Fruit fly (Drosophila melanogaster) whole organism, embryonic: ENCODE measurements around the gene dpp.
A peak's percentile ranks its signal among the peaks of the same experiment; 100 is the strongest.

Experiments used
- B-H1 ChIP-seq: fragments of 200-800 bp; sonication (Bioruptor generic); IDR thresholded peaks from 3 replicates; pipeline ENCODE4 v1.3.6; 2022; ENCODE audit warnings: missing biosample characterization, missing genetic modification characterization
- Bdp1 ChIP-seq: fragments of 200-800 bp; sonication (Bioruptor generic); optimal IDR thresholded peaks from 3 replicates; lab custom pipeline; 2016; ENCODE audit warnings: missing biosample characterization, missing genetic modification characterization
- CG11456 ChIP-seq: fragments of 200-800 bp; sonication (Bioruptor generic); IDR thresholded peaks from 3 replicates; pipeline ENCODE4 v1.3.6; 2022; ENCODE audit warnings: missing biosample characterization, missing genetic modification characterization
- CG12391 ChIP-seq: fragments of 200-800 bp; sonication (Bioruptor generic); optimal IDR thresholded peaks from 3 replicates; lab custom pipeline; 2018; ENCODE audit warnings: missing biosample characterization, mild to moderate bottlenecking, missing genetic modification characterization, moderate library complexity
- CG14860 ChIP-seq: fragments of 200-800 bp; sonication (Bioruptor generic); IDR thresholded peaks from 3 replicates; pipeline ENCODE4 v1.3.6; 2022; ENCODE audit warnings: missing biosample characterization, missing genetic modification characterization; ENCODE audit not compliant: partially characterized antibody
- CG16813 ChIP-seq: fragments of 200-800 bp; sonication (Bioruptor generic); IDR thresholded peaks from 3 replicates; pipeline ENCODE4 v1.3.6; 2022; ENCODE audit warnings: missing biosample characterization, missing genetic modification characterization; ENCODE audit not compliant: partially characterized antibody
- CG4820 ChIP-seq: fragments of 200-800 bp; sonication (Bioruptor generic); optimal IDR thresholded peaks from 3 replicates; lab custom pipeline; 2016; ENCODE audit warnings: missing biosample characterization, missing genetic modification characterization
- CG6689 ChIP-seq: fragments of 200-800 bp; sonication (Bioruptor generic); IDR thresholded peaks from 2 replicates; pipeline ENCODE4 v1.3.6; 2022; ENCODE audit warnings: missing biosample characterization, missing genetic modification characterization
- CG6791 ChIP-seq: fragments of 200-800 bp; sonication (Bioruptor generic); IDR thresholded peaks from 3 replicates; pipeline ENCODE4 v1.3.6; 2022; ENCODE audit warnings: missing biosample characterization, missing genetic modification characterization; ENCODE audit not compliant: partially characterized antibody
- CG7839 ChIP-seq: fragments of 200-800 bp; sonication (Bioruptor generic); optimal IDR thresholded peaks from 3 replicates; lab custom pipeline; 2018; ENCODE audit warnings: missing biosample characterization, mild to moderate bottlenecking, missing genetic modification characterization, moderate library complexity
- CG7963 ChIP-seq: fragments of 200-800 bp; sonication (Bioruptor generic); IDR thresholded peaks from 3 replicates; pipeline ENCODE4 v1.3.6; 2022; ENCODE audit warnings: missing biosample characterization, missing genetic modification characterization; ENCODE audit not compliant: partially characterized antibody
- CG8281 ChIP-seq: fragments of 200-800 bp; sonication (Bioruptor generic); optimal IDR thresholded peaks from 2 replicates; lab custom pipeline; 2018; ENCODE audit warnings: missing biosample characterization, mild to moderate bottlenecking, missing genetic modification characterization, moderate library complexity
- CG8388 ChIP-seq: fragments of 200-800 bp; sonication (Bioruptor generic); optimal IDR thresholded peaks from 2 replicates; lab custom pipeline; 2019; ENCODE audit warnings: missing biosample characterization, mild to moderate bottlenecking, missing genetic modification characterization, moderate library complexity
- CG9727 ChIP-seq: fragments of 200-800 bp; sonication (Bioruptor generic); optimal IDR thresholded peaks from 3 replicates; lab custom pipeline; 2017; ENCODE audit warnings: missing biosample characterization, mild to moderate bottlenecking, missing genetic modification characterization
- D19A ChIP-seq: fragments of 200-800 bp; optimal IDR thresholded peaks from 3 replicates; lab custom pipeline; 2019; ENCODE audit warnings: missing biosample characterization, mild to moderate bottlenecking, missing genetic modification characterization, moderate library complexity
- Dll ChIP-seq: fragments of 200-800 bp; sonication (Bioruptor generic); IDR thresholded peaks from 4 replicates; pipeline ENCODE4 v1.3.6; 2022; ENCODE audit warnings: missing biosample characterization, missing genetic modification characterization; ENCODE audit not compliant: partially characterized antibody
- Eip74EF ChIP-seq, 2 experiments: fragments of 200-800 bp in 1 of 2; fragments of >200 bp in 1 of 2; sonication (Bioruptor generic) in 1 of 2; optimal IDR thresholded peaks; 2 replicates each; lab custom pipeline; 2017 to 2019; ENCODE audit warnings: missing biosample characterization in 2 of 2, missing genetic modification characterization in 2 of 2, mild to moderate bottlenecking in 1 of 2, moderate library complexity in 1 of 2
- HLH4C ChIP-seq: fragments of 200-800 bp; sonication (Bioruptor generic); IDR thresholded peaks from 3 replicates; pipeline ENCODE4 v1.3.6; 2022; ENCODE audit warnings: missing biosample characterization, missing genetic modification characterization; ENCODE audit not compliant: partially characterized antibody
- HmgD ChIP-seq: fragments of 200-800 bp; sonication (Bioruptor generic); optimal IDR thresholded peaks from 3 replicates; lab custom pipeline; 2016; ENCODE audit warnings: missing biosample characterization, missing genetic modification characterization
- HmgZ ChIP-seq: fragments of 200-800 bp; sonication (Bioruptor generic); optimal IDR thresholded peaks from 2 replicates; lab custom pipeline; 2018; ENCODE audit warnings: missing biosample characterization, mild to moderate bottlenecking, missing genetic modification characterization
- Med ChIP-seq: fragments of 200-800 bp; sonication (Bioruptor generic); peaks from one replicate; lab custom pipeline; 2016; ENCODE audit warnings: missing biosample characterization, missing genetic modification characterization, mild to moderate bottlenecking, inconsistent platforms, moderate library complexity
- NFAT ChIP-seq: fragments of 200-800 bp; sonication (Bioruptor generic); IDR thresholded peaks from 2 replicates; pipeline ENCODE4 v1.3.6; 2022; ENCODE audit warnings: missing biosample characterization, missing genetic modification characterization
- Opbp ChIP-seq: fragments of 200-800 bp; sonication (Bioruptor generic); IDR thresholded peaks from 3 replicates; pipeline ENCODE4 v1.3.6; 2022; ENCODE audit warnings: missing biosample characterization, missing genetic modification characterization; ENCODE audit not compliant: partially characterized antibody
- amos ChIP-seq: fragments of 200-800 bp; sonication (Bioruptor generic); IDR thresholded peaks from 2 replicates; pipeline ENCODE4 v1.3.6; 2022; ENCODE audit warnings: missing biosample characterization, missing genetic modification characterization; ENCODE audit not compliant: partially characterized antibody
- ap ChIP-seq: fragments of 200-800 bp; sonication (Bioruptor generic); IDR thresholded peaks from 2 replicates; pipeline ENCODE4 v1.3.6; 2022; ENCODE audit warnings: missing biosample characterization, missing genetic modification characterization
- bbx ChIP-seq: fragments of 200-800 bp; sonication (Bioruptor generic); IDR thresholded peaks from 2 replicates; pipeline ENCODE4 v1.3.6; 2022; ENCODE audit warnings: missing biosample characterization, missing genetic modification characterization; ENCODE audit not compliant: partially characterized antibody
- bsh ChIP-seq, 2 experiments: fragments of 200-800 bp; sonication (Bioruptor generic); optimal IDR thresholded peaks; 2 replicates each; lab custom pipeline; 2017 to 2018; ENCODE audit warnings: mild to moderate bottlenecking in 2 of 2, missing biosample characterization in 2 of 2, missing genetic modification characterization in 2 of 2, moderate library complexity in 1 of 2
- cg ChIP-seq: fragments of 200-800 bp; sonication (Bioruptor generic); optimal IDR thresholded peaks from 3 replicates; lab custom pipeline; 2019; ENCODE audit warnings: missing biosample characterization, mild to moderate bottlenecking, missing genetic modification characterization, moderate library complexity
- ci ChIP-seq: fragments of 200-800 bp; sonication (Bioruptor generic); IDR thresholded peaks from 3 replicates; pipeline ENCODE4 v1.3.6; 2022; ENCODE audit warnings: missing biosample characterization, missing genetic modification characterization
- crol ChIP-seq: fragments of 200-800 bp; sonication (Bioruptor generic); IDR thresholded peaks from 2 replicates; pipeline ENCODE4 v1.3.6; 2022; ENCODE audit warnings: missing biosample characterization, missing genetic modification characterization
- grau ChIP-seq: fragments of 200-800 bp; optimal IDR thresholded peaks from 3 replicates; lab custom pipeline; 2019; ENCODE audit warnings: missing biosample characterization, mild to moderate bottlenecking, missing genetic modification characterization, moderate library complexity
- grn ChIP-seq: fragments of 200-800 bp; sonication (Bioruptor generic); optimal IDR thresholded peaks from 3 replicates; lab custom pipeline; 2017; ENCODE audit warnings: missing biosample characterization, missing genetic modification characterization
- gsb-n ChIP-seq: fragments of 200-800 bp; sonication (Bioruptor generic); optimal IDR thresholded peaks from 3 replicates; lab custom pipeline; 2018; ENCODE audit warnings: missing biosample characterization, mild to moderate bottlenecking, missing genetic modification characterization
- kni ChIP-seq: fragments of 200-800 bp; sonication (Bioruptor generic); optimal IDR thresholded peaks from 3 replicates; lab custom pipeline; 2017; ENCODE audit warnings: mild to moderate bottlenecking, missing biosample characterization, missing genetic modification reagents, missing genetic modification characterization
- knrl ChIP-seq: fragments of 200-800 bp; sonication (Bioruptor generic); IDR thresholded peaks from 3 replicates; pipeline ENCODE4 v1.3.6; 2022; ENCODE audit warnings: missing biosample characterization, missing genetic modification characterization; ENCODE audit not compliant: partially characterized antibody
- lola ChIP-seq, 3 experiments: fragments of >200 bp in 2 of 3; fragments of 200-800 bp in 1 of 3; sonication (Bioruptor generic) in 1 of 3; optimal IDR thresholded peaks; 2 replicates each; lab custom pipeline; 2017 to 2019; ENCODE audit warnings: missing biosample characterization in 3 of 3, missing genetic modification characterization in 3 of 3, mild to moderate bottlenecking in 1 of 3, moderate library complexity in 1 of 3
- oc ChIP-seq: fragments of 200-800 bp; sonication (Bioruptor generic); optimal IDR thresholded peaks from 2 replicates; lab custom pipeline; 2018; ENCODE audit warnings: missing biosample characterization, mild to moderate bottlenecking, missing genetic modification characterization, moderate library complexity
- phol ChIP-seq: fragments of 200-800 bp; sonication (Bioruptor generic); optimal IDR thresholded peaks from 3 replicates; lab custom pipeline; 2018; ENCODE audit warnings: missing biosample characterization, mild to moderate bottlenecking, missing genetic modification characterization, moderate library complexity
- pros ChIP-seq: fragments of 200-800 bp; sonication (Bioruptor generic); optimal IDR thresholded peaks from 3 replicates; lab custom pipeline; 2019; ENCODE audit warnings: missing biosample characterization, mild to moderate bottlenecking, missing genetic modification characterization, moderate library complexity
- row ChIP-seq: fragments of 200-800 bp; sonication (Bioruptor generic); IDR thresholded peaks from 3 replicates; pipeline ENCODE4 v1.3.6; 2022; ENCODE audit warnings: missing biosample characterization, missing genetic modification characterization
- trem ChIP-seq: fragments of 200-800 bp; optimal IDR thresholded peaks from 3 replicates; lab custom pipeline; 2019; ENCODE audit warnings: missing biosample characterization, mild to moderate bottlenecking, missing genetic modification characterization, moderate library complexity
- vvl ChIP-seq: fragments of 200-800 bp; sonication (Bioruptor generic); IDR thresholded peaks from 2 replicates; pipeline ENCODE4 v1.3.6; 2022; ENCODE audit warnings: missing biosample characterization, missing genetic modification characterization
- z ChIP-seq: fragments of 200-800 bp; sonication (Bioruptor generic); IDR thresholded peaks from 3 replicates; pipeline ENCODE4 v1.3.6; 2022; ENCODE audit warnings: missing biosample characterization, missing genetic modification characterization
- zen2 ChIP-seq: fragments of 200-800 bp; sonication (Bioruptor generic); IDR thresholded peaks from 3 replicates; pipeline ENCODE4 v1.3.6; 2022; ENCODE audit warnings: missing biosample characterization, missing genetic modification characterization; ENCODE audit not compliant: partially characterized antibody

dpp gene

DNA sequence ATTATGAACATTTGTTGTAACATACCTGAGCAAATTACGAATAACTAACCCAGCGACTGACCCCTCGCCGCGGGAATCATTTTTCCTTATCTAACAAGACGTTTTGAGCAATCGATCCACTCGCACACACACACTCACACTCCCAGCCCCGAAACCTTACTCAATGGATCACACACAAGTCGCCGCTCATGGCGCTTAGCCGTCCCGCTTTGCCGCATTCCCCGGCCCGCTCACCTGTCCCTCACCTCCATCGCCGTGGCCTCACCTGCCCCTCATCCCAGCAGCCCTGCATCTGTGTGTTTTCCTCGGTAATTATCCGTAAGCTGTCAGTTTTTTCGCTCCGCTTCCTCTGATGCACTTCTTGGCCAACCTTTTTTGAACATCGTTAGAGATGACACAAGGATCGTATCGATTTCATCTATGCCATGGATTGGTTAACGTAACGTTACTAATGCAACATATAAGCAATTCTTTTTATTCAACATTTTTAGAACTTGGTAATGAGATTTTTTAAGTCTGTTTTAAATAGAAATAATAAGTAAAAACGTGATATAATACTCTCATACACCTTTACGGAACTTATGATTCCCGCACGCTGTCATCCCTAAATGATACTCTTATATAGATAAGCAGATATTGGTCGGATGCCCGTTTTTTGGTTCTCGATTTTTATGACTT lies 33.3 kb downstream of the dpp start (continued):
- TF ChIP-seq kni (GFP tag; lab: Kevin White, UChicago) (peak; percentile 87), row (GFP tag; lab: Robert Waterston, UW) (peak; percentile 34; the same call in 1 of the 3 replicates), phol (peak; percentile 17), CG16813 (GFP tag; lab: Robert Waterston, UW) (peak; percentile 46; the same call in 2 of the 3 replicates), oc (tag; lab: Kevin White, UChicago) (peak; percentile 69), CG9727 (GFP tag; lab: Kevin White, UChicago) (peak; percentile 17), grau (tag; lab: Kevin White, UChicago) (peak; percentile 2), z (GFP tag; lab: Robert Waterston, UW) (peak; percentile 75; the same call in 2 of the 3 replicates), grn (GFP tag; lab: Kevin White, UChicago) (peak; percentile 41), pros (GFP tag; lab: Kevin White, UChicago) (peak; percentile 85), cg (GFP tag; lab: Kevin White, UChicago) (peak; percentile 42), CG6689 (GFP tag; lab: Robert Waterston, UW) (no peak), Dll (peak; percentile 64; the same call in 3 of the 4 replicates), lola (GFP tag; optimal IDR thresholded peaks at IDR 0.05; lab: Kevin White, UChicago) (peak in 1 of 3 experiments; percentile 55), bsh (GFP tag; optimal IDR thresholded peaks at IDR 0.05; lab: Kevin White, UChicago) (peak in 1 of 2 experiments; percentile 6), CG12391 (tag; lab: Kevin White, UChicago) (peak; percentile 20), trem (tag; lab: Kevin White, UChicago) (peak; percentile 12), bbx (no peak), ap (no peak), D19A (tag; lab: Kevin White, UChicago) (peak; percentile 30), Opbp (GFP tag; lab: Robert Waterston, UW) (0 out of 3 replicates have a peak, but pooled peaks have one; percentile 15), B-H1 (GFP tag; lab: Robert Waterston, UW) (no peak), vvl (no peak), HmgZ (tag; lab: Kevin White, UChicago) (no peak), CG11456 (GFP tag; lab: Robert Waterston, UW) (no peak), gsb-n (peak; percentile 9)

DNA sequence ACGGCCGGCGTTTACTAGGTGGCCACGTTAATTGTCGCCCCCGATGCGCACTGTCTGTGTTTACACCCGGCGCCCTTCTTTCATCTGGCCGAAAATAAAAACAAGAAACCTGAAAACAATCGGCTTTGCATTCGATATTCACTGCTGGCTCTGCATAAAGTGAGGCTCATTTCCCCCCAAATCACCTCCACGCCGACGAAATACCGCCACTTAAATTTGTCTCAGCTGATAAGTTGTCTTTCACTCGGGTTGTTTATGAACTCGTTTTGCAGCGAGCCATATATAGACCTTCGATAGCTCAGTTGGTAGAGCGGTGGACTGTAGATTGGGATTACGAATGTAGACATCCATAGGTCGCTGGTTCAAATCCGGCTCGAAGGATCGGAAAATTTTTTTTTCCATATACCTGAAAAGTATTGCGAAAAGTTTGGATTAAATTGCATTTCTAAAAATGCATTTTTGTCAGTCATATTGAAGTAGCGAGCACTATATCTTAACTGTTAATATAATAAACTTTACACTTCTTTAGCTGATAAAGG lies 34.2 kb downstream of the dpp start:
- TF ChIP-seq zen2 (GFP tag; lab: Robert Waterston, UW) (0 out of 3 replicates have a peak, but pooled peaks have one; percentile 30), amos (GFP tag; lab: Robert Waterston, UW) (peak; percentile 73; the same call in 1 of the 2 replicates), knrl (GFP tag; lab: Robert Waterston, UW) (0 out of 3 replicates have a peak, but pooled peaks have one; percentile 24), Med (peak; percentile 38), CG6791 (GFP tag; lab: Robert Waterston, UW) (peak; percentile 74), CG7839 (tag; lab: Kevin White, UChicago) (no peak), bbx (no peak; the same call in 1 of the 2 replicates), oc (tag; lab: Kevin White, UChicago) (peak; percentile 62), ci (GFP tag; lab: Robert Waterston, UW) (0 out of 3 replicates have a peak, but pooled peaks have one; percentile 35), CG8281 (tag; lab: Kevin White, UChicago) (no peak), Eip74EF (GFP tag; optimal IDR thresholded peaks at IDR 0.05; lab: Kevin White, UChicago) (no peak), CG7963 (0 out of 3 replicates have a peak, but pooled peaks have one; percentile 45), crol (GFP tag; lab: Robert Waterston, UW) (peak; percentile 41), NFAT (no peak), CG8388 (GFP tag; lab: Kevin White, UChicago) (no peak), Bdp1 (peak; percentile 96), Opbp (GFP tag; lab: Robert Waterston, UW) (peak; percentile 42; the same call in 1 of the 3 replicates), CG16813 (GFP tag; lab: Robert Waterston, UW) (peak; percentile 61), HmgD (GFP tag; lab: Kevin White, UChicago) (no peak), CG4820 (GFP tag; lab: Kevin White, UChicago) (no peak), vvl (peak; percentile 74; the same call in 1 of the 2 replicates), CG14860 (GFP tag; lab: Robert Waterston, UW) (0 out of 3 replicates have a peak, but pooled peaks have one; percentile 42), HLH4C (GFP tag; lab: Robert Waterston, UW) (peak; percentile 15; the same call in 1 of the 3 replicates)
